Fruit fly (Drosophila melanogaster): ENCODE data around the gene fz2.

fz2 gene

DNA sequence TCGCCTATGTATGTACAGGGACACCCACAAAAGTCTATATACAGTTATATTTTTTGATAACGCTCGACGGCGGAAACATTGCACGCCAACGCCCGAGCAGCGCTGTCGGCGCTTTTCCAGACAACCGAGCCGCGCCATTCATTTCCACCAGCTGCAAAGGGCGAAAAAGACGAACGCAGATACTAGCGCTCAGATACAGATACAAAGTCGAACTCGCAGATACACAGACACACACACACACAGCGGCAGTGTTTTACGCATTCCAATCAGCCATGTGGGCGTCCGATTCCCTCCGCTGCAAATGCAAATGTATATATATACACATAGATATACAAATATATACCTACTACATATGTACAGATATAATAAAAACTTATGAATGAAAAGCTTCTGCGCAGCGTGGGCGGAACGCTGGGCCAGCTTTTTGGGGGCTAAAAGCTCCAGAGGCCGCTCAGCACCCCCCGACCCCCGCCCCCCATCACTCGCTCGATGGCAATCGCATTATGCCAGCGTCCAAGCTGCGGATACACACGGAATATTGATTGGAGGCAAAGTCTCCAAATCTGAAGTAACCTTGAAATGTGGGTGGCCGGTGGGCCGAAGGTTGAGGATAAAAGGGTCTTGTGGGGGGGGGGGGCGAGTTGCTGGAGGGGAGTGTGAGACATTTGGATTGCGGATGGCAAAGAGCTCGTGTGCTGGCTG lies 143.6 kb downstream of the fz2 start (continued):
- no peak for TF ChIP-seq gcm2 (GFP tag; optimal IDR thresholded peaks at IDR 0.05)
- TF ChIP-seq zfh1 (GFP tag; IDR thresholded peaks at IDR 0.05) = no peak
- TF ChIP-seq CHES-1-like (GFP tag; optimal IDR thresholded peaks at IDR 0.05) = no peak
- no peak for TF ChIP-seq jumu (GFP tag; optimal IDR thresholded peaks at IDR 0.05)
- TF ChIP-seq Antp (GFP tag; optimal IDR thresholded peaks at IDR 0.05) = no peak
- no peak for TF ChIP-seq gt (GFP tag; IDR thresholded peaks at IDR 0.05)
- no peak for TF ChIP-seq C15 (GFP tag; IDR thresholded peaks at IDR 0.05)
- TF ChIP-seq Mrtf (GFP tag; IDR thresholded peaks at IDR 0.05) = 0 out of 3 replicates have a peak, but pooled peaks have one; percentile 29
- TF ChIP-seq Atf-2 (GFP tag; optimal IDR thresholded peaks at IDR 0.05) = no peak
- TF ChIP-seq CG12659 (GFP tag; optimal IDR thresholded peaks at IDR 0.05) = no peak
- no peak for TF ChIP-seq Six4 (GFP tag; optimal IDR thresholded peaks at IDR 0.05)
- TF ChIP-seq odd (GFP tag; optimal IDR thresholded peaks at IDR 0.05) = no peak
- no peak for TF ChIP-seq CG1529 (GFP tag; optimal IDR thresholded peaks at IDR 0.05)
- TF ChIP-seq aop (GFP tag; IDR thresholded peaks at IDR 0.05) = no peak
- TF ChIP-seq nmo (GFP tag; optimal IDR thresholded peaks at IDR 0.05) = no peak
- no peak for TF ChIP-seq CG2199 (GFP tag; IDR thresholded peaks at IDR 0.05)
- TF ChIP-seq tin (GFP tag; optimal IDR thresholded peaks at IDR 0.05) = no peak
- TF ChIP-seq CG11504 (tag; optimal IDR thresholded peaks at IDR 0.05) = no peak
- no peak for TF ChIP-seq HHEX (GFP tag; optimal IDR thresholded peaks at IDR 0.05)
- 0 out of 3 replicates have a peak, but pooled peaks have one; percentile 14 for TF ChIP-seq Doc3 (GFP tag; IDR thresholded peaks at IDR 0.05; ENCODE audit: partially characterized antibody)
- no peak for TF ChIP-seq tll (GFP tag; optimal IDR thresholded peaks at IDR 0.05)
- no peak for TF ChIP-seq row (GFP tag; IDR thresholded peaks at IDR 0.05)
- TF ChIP-seq HmgZ (tag; optimal IDR thresholded peaks at IDR 0.05) = no peak
- TF ChIP-seq CG2712 (tag; optimal IDR thresholded peaks at IDR 0.05) = no peak
- no peak for TF ChIP-seq CG12744 (GFP tag; optimal IDR thresholded peaks at IDR 0.05)
- no peak for TF ChIP-seq Ada2b (GFP tag; IDR thresholded peaks at IDR 0.05)
- no peak for TF ChIP-seq NFAT (GFP tag; IDR thresholded peaks at IDR 0.05)
- TF ChIP-seq CG10565 (GFP tag; optimal IDR thresholded peaks at IDR 0.05) = no peak
- no peak for TF ChIP-seq CG32772 (GFP tag; IDR thresholded peaks at IDR 0.05)
- 0 out of 2 replicates have a peak, but pooled peaks have one; percentile 37 for TF ChIP-seq sna (GFP tag; IDR thresholded peaks at IDR 0.05; ENCODE audit: partially characterized antibody)
- no peak for TF ChIP-seq CG6654 (GFP tag; optimal IDR thresholded peaks at IDR 0.05)
- TF ChIP-seq ewg (GFP tag; optimal IDR thresholded peaks at IDR 0.05) = no peak
- TF ChIP-seq CG14441 (GFP tag; IDR thresholded peaks at IDR 0.05) = no peak
- TF ChIP-seq HmgD (GFP tag; optimal IDR thresholded peaks at IDR 0.05) = no peak
- no peak for TF ChIP-seq Dip3 (GFP tag; optimal IDR thresholded peaks at IDR 0.05)
- TF ChIP-seq MBD-R2 (GFP tag; IDR thresholded peaks at IDR 0.05) = no peak
- TF ChIP-seq zen (tag; optimal IDR thresholded peaks at IDR 0.05) = no peak
- no peak for TF ChIP-seq CG2120 (GFP tag; optimal IDR thresholded peaks at IDR 0.05)
- TF ChIP-seq CG11695 (GFP tag; IDR thresholded peaks at IDR 0.05) = no peak; the same call in 2 of the 3 replicates
- no peak for TF ChIP-seq CG2116 (GFP tag; optimal IDR thresholded peaks at IDR 0.05)
- TF ChIP-seq CG8765 (GFP tag; IDR thresholded peaks at IDR 0.05) = no peak
- TF ChIP-seq Trl (optimal IDR thresholded peaks at IDR 0.05) = no peak
- TF ChIP-seq Trl (GFP tag; optimal IDR thresholded peaks at IDR 0.05) = no peak
- no peak for TF ChIP-seq CG14014 (GFP tag; IDR thresholded peaks at IDR 0.05)
- TF ChIP-seq CG12769 (tag; optimal IDR thresholded peaks at IDR 0.05) = no peak
- TF ChIP-seq otp (GFP tag; IDR thresholded peaks at IDR 0.05) = peak; percentile 70; the same call in 1 of the 3 replicates
- TF ChIP-seq BEAF-32 (GFP tag; optimal IDR thresholded peaks at IDR 0.05) = no peak
- TF ChIP-seq CG10462 (GFP tag; optimal IDR thresholded peaks at IDR 0.05) = no peak
- peak; percentile 12 for TF ChIP-seq CG18011 (GFP tag; optimal IDR thresholded peaks at IDR 0.05)
- TF ChIP-seq CG6175 (GFP tag; IDR thresholded peaks at IDR 0.05) = no peak
- no peak for TF ChIP-seq CG13296 (GFP tag; optimal IDR thresholded peaks at IDR 0.05)
